Worm (Caenorhabditis elegans) whole organism, late embryonic: ENCODE data around the gene F32D8.13.
A peak's percentile ranks its signal among the peaks of the same experiment; 100 is the strongest.

Source experiments
- C38D4.7 ChIP-seq: fragments of 200-800 bp; sonication (Bioruptor generic); optimal IDR thresholded peaks from 2 replicates; lab custom pipeline; 2018; ENCODE audit warnings: mild to moderate bottlenecking, missing genetic modification characterization, moderate library complexity, missing compliant biosample characterization
- T23F11.4 ChIP-seq: fragments of 200-800 bp; sonication (Bioruptor generic); optimal IDR thresholded peaks from 2 replicates; lab custom pipeline; 2018; ENCODE audit warnings: mild to moderate bottlenecking, missing genetic modification characterization, missing compliant biosample characterization
- ahr-1 ChIP-seq: sonication (generic microtip); optimal IDR thresholded peaks from 2 replicates; lab custom pipeline; 2016; ENCODE audit warnings: missing genetic modification characterization, missing compliant biosample characterization
- ceh-19 ChIP-seq: fragments of 200-800 bp; sonication (Bioruptor generic); optimal IDR thresholded peaks from 2 replicates; lab custom pipeline; 2018; ENCODE audit warnings: mild to moderate bottlenecking, missing genetic modification characterization, missing compliant biosample characterization
- ceh-2 ChIP-seq: sonication (generic microtip); optimal IDR thresholded peaks from 2 replicates; lab custom pipeline; 2016; ENCODE audit warnings: missing genotype, missing genetic modification characterization, missing compliant biosample characterization
- ceh-6 ChIP-seq: fragments of 200-800 bp; sonication (Bioruptor generic); optimal IDR thresholded peaks from 2 replicates; lab custom pipeline; 2018; ENCODE audit warnings: mild to moderate bottlenecking, missing genetic modification characterization, missing compliant biosample characterization
- ceh-9 ChIP-seq: sonication (generic microtip); optimal IDR thresholded peaks from 2 replicates; lab custom pipeline; 2016; ENCODE audit warnings: mild to moderate bottlenecking, missing genetic modification characterization, inconsistent platforms, missing compliant biosample characterization
- dmd-4 ChIP-seq: sonication (generic microtip); optimal IDR thresholded peaks from 2 replicates; lab custom pipeline; 2016; ENCODE audit warnings: borderline replicate concordance, missing genetic modification characterization, missing compliant biosample characterization
- dve-1 ChIP-seq: sonication (generic microtip); optimal IDR thresholded peaks from 2 replicates; lab custom pipeline; 2017; ENCODE audit warnings: antibody characterized with exemption, mild to moderate bottlenecking, missing genetic modification characterization, missing compliant biosample characterization
- elt-2 ChIP-seq: sonication (generic microtip); optimal IDR thresholded peaks from 2 replicates; lab custom pipeline; 2016; ENCODE audit warnings: missing genetic modification reagents, missing genetic modification characterization, missing compliant biosample characterization
- eyg-1 ChIP-seq: sonication (generic microtip); optimal IDR thresholded peaks from 2 replicates; lab custom pipeline; 2016; ENCODE audit warnings: missing genotype, missing genetic modification characterization, missing compliant biosample characterization
- fax-1 ChIP-seq: sonication (generic microtip); optimal IDR thresholded peaks from 2 replicates; lab custom pipeline; 2016; ENCODE audit warnings: missing genotype, missing genetic modification characterization, missing compliant biosample characterization
- fkh-6 ChIP-seq: sonication (generic microtip); optimal IDR thresholded peaks from 2 replicates; lab custom pipeline; 2016; ENCODE audit warnings: missing genetic modification characterization, missing compliant biosample characterization
- hlh-30 ChIP-seq: sonication (generic microtip); optimal IDR thresholded peaks from 2 replicates; lab custom pipeline; 2017; ENCODE audit warnings: antibody characterized with exemption, missing genetic modification characterization, missing compliant biosample characterization; ENCODE audit not compliant: insufficient read depth
- madf-2 ChIP-seq: sonication (generic microtip); optimal IDR thresholded peaks from 2 replicates; lab custom pipeline; 2017; ENCODE audit warnings: missing genetic modification characterization, missing compliant biosample characterization
- mec-3 ChIP-seq: sonication (generic microtip); optimal IDR thresholded peaks from 2 replicates; lab custom pipeline; 2016; ENCODE audit warnings: borderline replicate concordance, missing genetic modification characterization, missing compliant biosample characterization
- nfya-1 ChIP-seq: sonication (generic microtip); optimal IDR thresholded peaks from 2 replicates; lab custom pipeline; 2017; ENCODE audit warnings: missing genetic modification characterization, mild to moderate bottlenecking, missing compliant biosample characterization, antibody characterized with exemption, moderate library complexity
- nhr-11 ChIP-seq: fragments of 150-350 bp; optimal IDR thresholded peaks from 2 replicates; lab custom pipeline; 2014; ENCODE audit warnings: missing biosample characterization, missing genetic modification characterization
- odd-2 ChIP-seq: sonication (generic microtip); optimal IDR thresholded peaks from 2 replicates; lab custom pipeline; 2017; ENCODE audit warnings: antibody characterized with exemption, mild to moderate bottlenecking, missing genetic modification characterization, missing compliant biosample characterization
- pha-4 ChIP-seq: fragments of 150-350 bp; optimal IDR thresholded peaks from 2 replicates; lab custom pipeline; 2018; ENCODE audit warnings: missing biosample characterization, missing genetic modification reagents, missing genetic modification characterization
- pqm-1 ChIP-seq: sonication (generic microtip); optimal IDR thresholded peaks from 2 replicates; lab custom pipeline; 2016; ENCODE audit warnings: missing genetic modification characterization, missing compliant biosample characterization
- pros-1 ChIP-seq: fragments of 150-350 bp; optimal IDR thresholded peaks from 2 replicates; lab custom pipeline; 2014; ENCODE audit warnings: missing biosample characterization, missing genetic modification reagents, missing genetic modification characterization
- ref-2 ChIP-seq: sonication (generic microtip); optimal IDR thresholded peaks from 2 replicates; lab custom pipeline; 2016; ENCODE audit warnings: missing genetic modification characterization, missing compliant biosample characterization
- rnt-1 ChIP-seq: sonication (generic microtip); optimal IDR thresholded peaks from 2 replicates; lab custom pipeline; 2016; ENCODE audit warnings: missing genetic modification characterization, missing compliant biosample characterization
- sdc-2 ChIP-seq: sonication (generic microtip); optimal IDR thresholded peaks from 2 replicates; lab custom pipeline; 2016; ENCODE audit warnings: missing genotype, missing genetic modification characterization, missing compliant biosample characterization
- sox-2 ChIP-seq: fragments of 200-800 bp; sonication (Bioruptor generic); IDR thresholded peaks from 2 replicates; pipeline ENCODE4 v1.3.6; 2022; ENCODE audit warnings: missing genetic modification reagents, missing genetic modification characterization, missing compliant biosample characterization
- tbx-2 ChIP-seq: sonication (generic microtip); optimal IDR thresholded peaks from 2 replicates; lab custom pipeline; 2016; ENCODE audit warnings: missing genetic modification characterization, missing compliant biosample characterization
- tbx-7 ChIP-seq: sonication (generic microtip); optimal IDR thresholded peaks from 2 replicates; lab custom pipeline; 2016; ENCODE audit warnings: missing genotype, missing genetic modification characterization, missing compliant biosample characterization
- unc-42 ChIP-seq: sonication (generic microtip); optimal IDR thresholded peaks from 2 replicates; lab custom pipeline; 2016; ENCODE audit warnings: missing genotype, missing genetic modification characterization, missing compliant biosample characterization
- unc-55 ChIP-seq: sonication (generic microtip); optimal IDR thresholded peaks from 2 replicates; lab custom pipeline; 2017; ENCODE audit warnings: missing biosample characterization, missing genetic modification reagents, missing genetic modification characterization
- unc-86 ChIP-seq: sonication (generic microtip); optimal IDR thresholded peaks from 2 replicates; lab custom pipeline; 2016; ENCODE audit warnings: missing genetic modification characterization, missing compliant biosample characterization
- zip-5 ChIP-seq: sonication (generic microtip); optimal IDR thresholded peaks from 2 replicates; lab custom pipeline; 2016; ENCODE audit warnings: missing genetic modification characterization, missing compliant biosample characterization
- ztf-16 ChIP-seq: sonication (generic microtip); optimal IDR thresholded peaks from 2 replicates; lab custom pipeline; 2017; ENCODE audit warnings: missing genetic modification characterization, missing compliant biosample characterization

The F32D8.13 gene

ce11 chrV:10896295-10896694 lies at the start of gene F32D8.13:
Gene F32D8.13, minus strand, starts transcription at chrV:10896543.
- TF ChIP-seq unc-86 (no peak), ceh-9 (tag; lab: Kevin White, UChicago) (no peak), zip-5 (tag; lab: Kevin White, UChicago) (no peak), tbx-2 (tag; lab: Kevin White, UChicago) (no peak), madf-2 (tag; lab: Kevin White, UChicago) (no peak), pros-1 (no peak), eyg-1 (tag; lab: Kevin White, UChicago) (no peak), pha-4 (no peak), hlh-30 (tag; lab: Kevin White, UChicago) (no peak), sox-2 (GFP tag; lab: Robert Waterston, UW) (no peak)

- TF ChIP-seq unc-42 (tag; lab: Kevin White, UChicago) = peak; percentile 57
- TF ChIP-seq dmd-4 (tag; lab: Kevin White, UChicago) = no peak
Observed at ce11 chrV:10944903-10945302, 48.6 kb upstream of the F32D8.13 start.

ce11 chrV:10942161-10942560 lies 45.8 kb upstream of the F32D8.13 start, which contains the start of gene zip-9:
Gene zip-9, plus strand, starts transcription at chrV:10942461.
- TF ChIP-seq tbx-2 (tag; lab: Kevin White, UChicago) = no peak
- no peak for TF ChIP-seq mec-3 (tag; lab: Kevin White, UChicago)
- TF ChIP-seq T23F11.4 = no peak
- TF ChIP-seq rnt-1 (tag; lab: Kevin White, UChicago) = no peak
- no peak for TF ChIP-seq hlh-30 (tag; lab: Kevin White, UChicago)
- no peak for TF ChIP-seq tbx-7 (tag; lab: Kevin White, UChicago)
- no peak for TF ChIP-seq ahr-1 (tag; lab: Kevin White, UChicago)
- TF ChIP-seq ceh-2 (tag; lab: Kevin White, UChicago) = no peak
- no peak for TF ChIP-seq fax-1 (tag; lab: Kevin White, UChicago)
- no peak for TF ChIP-seq ref-2
- no peak for TF ChIP-seq nhr-11 (tag; lab: Kevin White, UChicago)
- no peak for TF ChIP-seq ceh-6 (GFP tag; lab: Kevin White, UChicago)

ce11 chrV:10941150-10941549 lies 44.8 kb upstream of the F32D8.13 start, which contains the start of gene F17C11.26:
Gene F17C11.26, plus strand, starts transcription at chrV:10941450.
- TF ChIP-seq fax-1 (tag; lab: Kevin White, UChicago) (no peak), hlh-30 (tag; lab: Kevin White, UChicago) (no peak), unc-55 (GFP tag; lab: Kevin White, UChicago) (no peak), fkh-6 (tag; lab: Kevin White, UChicago) (no peak), mec-3 (tag; lab: Kevin White, UChicago) (no peak)

ce11 chrV:10940571-10940991 lies 44.2 kb upstream of the F32D8.13 start:
- TF ChIP-seq nfya-1 (tag; lab: Kevin White, UChicago) = peak; percentile 68
- TF ChIP-seq ref-2 = peak; percentile 37
- TF ChIP-seq sdc-2 (tag; lab: Kevin White, UChicago) = no peak
- no peak for TF ChIP-seq odd-2 (tag; lab: Kevin White, UChicago)
- no peak for TF ChIP-seq C38D4.7 (GFP tag; lab: Kevin White, UChicago)
- TF ChIP-seq unc-55 (GFP tag; lab: Kevin White, UChicago) = peak; percentile 29
- no peak for TF ChIP-seq pha-4
- TF ChIP-seq dve-1 (tag; lab: Kevin White, UChicago) = no peak
- TF ChIP-seq unc-42 (tag; lab: Kevin White, UChicago) = peak; percentile 24
- TF ChIP-seq ceh-6 (GFP tag; lab: Kevin White, UChicago) = no peak
- peak; percentile 71 for TF ChIP-seq elt-2 (tag; lab: Kevin White, UChicago)
- TF ChIP-seq ceh-19 = no peak
- peak; percentile 49 for TF ChIP-seq pqm-1 (tag; lab: Kevin White, UChicago)
- no peak for TF ChIP-seq pros-1
- no peak for TF ChIP-seq madf-2 (tag; lab: Kevin White, UChicago)
- TF ChIP-seq fkh-6 (tag; lab: Kevin White, UChicago) = no peak
- TF ChIP-seq ztf-16 (tag; lab: Kevin White, UChicago) = no peak
